Worm (Caenorhabditis elegans): ENCODE measurements around the gene ZK512.8.

ZK512.8 gene

DNA sequence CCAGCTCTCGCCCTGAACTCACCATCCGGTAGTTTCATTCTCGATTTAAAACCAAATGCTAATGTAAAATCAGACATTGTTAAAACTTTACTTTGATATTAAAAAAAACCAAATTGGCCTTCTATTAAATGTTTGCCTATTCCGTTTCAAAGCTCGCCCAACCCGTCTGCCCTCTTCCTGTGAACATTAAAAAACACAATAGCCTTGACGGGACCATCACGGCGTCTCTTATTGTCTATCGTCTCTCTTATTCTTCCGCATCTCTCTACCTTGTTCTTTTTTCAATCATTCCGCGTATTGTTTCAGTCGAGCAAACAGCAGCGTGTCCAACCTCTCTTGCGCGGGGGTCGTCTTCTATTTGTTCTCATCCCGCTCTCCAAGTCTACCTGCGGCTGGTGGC is 31.2 kb upstream of the ZK512.8 start, which contains the start of gene ZK512.1:
Gene ZK512.1, plus strand, starts transcription at position 301 of the 400 bp plus-strand sequence.
- TF ChIP-seq dmd-4 (tag; optimal IDR thresholded peaks at IDR 0.05): no peak
- TF ChIP-seq unc-62 (GFP tag; optimal IDR thresholded peaks at IDR 0.05): no peak
- TF ChIP-seq snpc-4 (tag; optimal IDR thresholded peaks at IDR 0.05): no peak
- no peak for TF ChIP-seq Y55F3AM.14 (GFP tag; optimal IDR thresholded peaks at IDR 0.05)
- no peak for TF ChIP-seq ztf-1 (GFP tag; conservative IDR thresholded peaks at IDR 0.05)
- TF ChIP-seq unc-55 (GFP tag; optimal IDR thresholded peaks at IDR 0.05): no peak
- no peak for TF ChIP-seq nhr-77 (tag; optimal IDR thresholded peaks at IDR 0.05)
- no peak for TF ChIP-seq egl-27 (tag; optimal IDR thresholded peaks at IDR 0.05)
- TF ChIP-seq alr-1 (tag; optimal IDR thresholded peaks at IDR 0.05): no peak
- TF ChIP-seq skn-1 (tag; optimal IDR thresholded peaks at IDR 0.05): no peak
- no peak for TF ChIP-seq nhr-129 (tag; optimal IDR thresholded peaks at IDR 0.05)
- no peak for TF ChIP-seq elt-1 (tag; optimal IDR thresholded peaks at IDR 0.05)
- no peak for TF ChIP-seq nhr-12 (tag; optimal IDR thresholded peaks at IDR 0.05)
- no peak for TF ChIP-seq crh-2 (tag; optimal IDR thresholded peaks at IDR 0.05)

DNA sequence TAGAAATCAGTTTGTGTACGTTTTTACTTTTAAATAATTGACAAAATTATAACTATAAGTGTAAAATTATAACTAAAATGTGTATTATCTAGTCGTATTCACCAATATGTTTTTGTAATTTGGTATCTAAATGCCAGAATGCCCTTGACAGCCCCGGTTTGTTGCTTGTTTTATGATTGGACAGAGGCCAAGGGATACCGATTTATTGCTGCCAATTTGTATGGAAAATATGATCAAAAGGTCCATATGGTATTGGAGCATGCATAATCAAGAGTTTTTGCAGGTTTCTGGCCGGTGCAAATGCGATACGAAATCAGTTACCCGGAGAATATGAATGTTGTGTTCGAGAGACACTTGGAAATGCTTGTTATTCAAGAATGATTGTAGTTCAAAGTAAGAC is 30.1 kb upstream of the ZK512.8 start:
- no peak for TF ChIP-seq elt-1 (tag; optimal IDR thresholded peaks at IDR 0.05)
- TF ChIP-seq aly-2 (tag; optimal IDR thresholded peaks at IDR 0.05): no peak
- no peak for TF ChIP-seq dmd-4 (tag; optimal IDR thresholded peaks at IDR 0.05)
- TF ChIP-seq nhr-12 (tag; optimal IDR thresholded peaks at IDR 0.05): no peak
- no peak for TF ChIP-seq lsy-2 (tag; optimal IDR thresholded peaks at IDR 0.05)
- no peak for TF ChIP-seq nhr-23 (tag; optimal IDR thresholded peaks at IDR 0.05)
- TF ChIP-seq nhr-11 (tag; optimal IDR thresholded peaks at IDR 0.05): no peak
- no peak for TF ChIP-seq crh-2 (tag; optimal IDR thresholded peaks at IDR 0.05)
- TF ChIP-seq lin-13 (GFP tag; optimal IDR thresholded peaks at IDR 0.05): no peak
- no peak for TF ChIP-seq nhr-25 (tag; optimal IDR thresholded peaks at IDR 0.05)
- TF ChIP-seq skn-1 (tag; optimal IDR thresholded peaks at IDR 0.05): no peak
- TF ChIP-seq sem-4 (tag; optimal IDR thresholded peaks at IDR 0.05): no peak
- TF ChIP-seq peb-1 (tag; optimal IDR thresholded peaks at IDR 0.05): no peak

ce11 chrIII:9118314-9118850 is 27.5 kb upstream of the ZK512.8 start, which contains the start of gene grl-11:
TSS of gene grl-11 (minus strand) at chrIII:9118364.
- TF ChIP-seq alr-1 (tag; optimal IDR thresholded peaks at IDR 0.05) (no peak), unc-39 (tag; optimal IDR thresholded peaks at IDR 0.05) (no peak), blmp-1 (tag; optimal IDR thresholded peaks at IDR 0.05; ENCODE audit: insufficient read depth) (no peak), fos-1 (tag; optimal IDR thresholded peaks at IDR 0.05) (no peak), ztf-11 (tag; optimal IDR thresholded peaks at IDR 0.05) (no peak), Y55F3AM.14 (GFP tag; optimal IDR thresholded peaks at IDR 0.05) (no peak)

DNA sequence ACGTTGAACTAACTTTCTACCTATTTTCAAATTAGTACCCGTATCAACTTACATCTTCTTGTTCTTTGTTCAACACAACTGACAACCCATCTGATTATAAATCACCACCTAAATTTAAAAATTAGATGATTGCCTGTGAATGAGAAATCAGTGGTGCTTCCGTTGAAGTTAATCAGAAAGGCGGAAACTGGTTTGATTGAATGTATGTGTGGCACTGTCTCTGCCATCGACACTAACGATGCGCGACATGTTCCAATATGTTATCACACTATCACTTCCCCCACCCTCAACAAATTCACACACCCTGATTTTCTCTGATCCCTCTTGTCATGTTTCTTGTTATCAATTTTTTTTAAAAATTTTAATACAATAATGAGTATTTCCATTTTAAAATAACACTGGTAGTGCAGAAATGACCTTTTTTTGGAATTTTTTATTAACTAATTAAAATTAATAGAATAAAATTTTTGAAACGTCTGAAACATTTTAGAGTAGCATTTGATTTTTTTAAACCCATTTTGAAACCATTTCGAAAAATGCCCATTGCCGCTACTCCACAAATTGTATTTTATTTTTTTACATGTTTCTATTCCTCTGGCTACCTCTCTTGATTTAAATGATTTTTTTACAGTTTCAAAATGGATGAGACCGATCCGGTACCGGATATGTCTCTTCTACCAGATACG is 26.8 kb upstream of the ZK512.8 start, which contains the start of gene ced-11:
Gene ced-11, plus strand, starts transcription at position 636 of the 686 bp plus-strand sequence.
- TF ChIP-seq zag-1 (tag; optimal IDR thresholded peaks at IDR 0.05): no peak
- TF ChIP-seq sma-3 (GFP tag; optimal IDR thresholded peaks at IDR 0.05): peak; percentile 7
- peak; percentile 1 for TF ChIP-seq sma-9 (GFP tag; optimal IDR thresholded peaks at IDR 0.05)
- TF ChIP-seq sma-9 (tag; optimal IDR thresholded peaks at IDR 0.05): no peak

DNA sequence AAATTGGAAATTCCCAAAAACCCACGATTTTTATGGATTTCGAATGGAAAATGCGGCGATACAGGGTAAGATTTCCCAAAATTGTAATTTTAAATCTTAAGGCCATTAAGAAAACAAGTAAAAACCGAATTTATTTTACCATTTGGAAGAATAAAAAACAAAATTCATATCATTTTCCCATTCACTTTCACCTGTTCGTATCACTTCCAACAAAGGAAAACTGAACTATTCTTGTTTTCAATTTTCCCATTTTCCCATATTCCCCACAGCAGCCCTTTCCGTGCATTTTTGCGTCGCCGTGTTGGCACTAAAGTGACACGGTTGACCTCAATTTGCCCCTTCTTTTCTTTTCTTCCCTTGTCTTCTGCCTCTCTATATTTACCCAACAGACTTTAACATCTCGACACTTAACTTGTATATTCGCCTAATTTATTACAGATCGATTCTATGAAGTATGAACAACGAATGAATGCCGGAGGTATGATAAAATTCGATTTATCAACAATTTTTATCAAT is 20.0 kb upstream of the ZK512.8 start, which contains the start of gene sec-16A.1:
Gene sec-16A.1, plus strand, starts transcription at position 51 of the 516 bp plus-strand sequence.
- TF ChIP-seq ztf-1 (GFP tag; conservative IDR thresholded peaks at IDR 0.05) (no peak), aly-2 (tag; optimal IDR thresholded peaks at IDR 0.05) (no peak), lin-39 (tag; optimal IDR thresholded peaks at IDR 0.05) (no peak), peb-1 (tag; optimal IDR thresholded peaks at IDR 0.05) (no peak), nhr-129 (tag; optimal IDR thresholded peaks at IDR 0.05) (peak; percentile 27), fos-1 (tag; optimal IDR thresholded peaks at IDR 0.05) (no peak), unc-62 (GFP tag; optimal IDR thresholded peaks at IDR 0.05) (no peak), lin-13 (GFP tag; optimal IDR thresholded peaks at IDR 0.05) (no peak), R02D3.7 (tag; optimal IDR thresholded peaks at IDR 0.05) (no peak), ztf-11 (tag; optimal IDR thresholded peaks at IDR 0.05) (no peak), zag-1 (tag; optimal IDR thresholded peaks at IDR 0.05) (no peak), dmd-4 (tag; optimal IDR thresholded peaks at IDR 0.05) (no peak), Y55F3AM.14 (GFP tag; optimal IDR thresholded peaks at IDR 0.05) (no peak), sma-3 (GFP tag; optimal IDR thresholded peaks at IDR 0.05) (peak; percentile 55), blmp-1 (tag; optimal IDR thresholded peaks at IDR 0.05; ENCODE audit: insufficient read depth) (peak; percentile 83), ama-1 (optimal IDR thresholded peaks at IDR 0.05) (no peak), nhr-11 (tag; optimal IDR thresholded peaks at IDR 0.05) (no peak), skn-1 (tag; optimal IDR thresholded peaks at IDR 0.05) (no peak), nhr-237 (tag; optimal IDR thresholded peaks at IDR 0.05) (no peak), mbf-1 (tag; optimal IDR thresholded peaks at IDR 0.05) (no peak), mab-5 (tag; optimal IDR thresholded peaks at IDR 0.05) (no peak), crh-2 (tag; optimal IDR thresholded peaks at IDR 0.05) (peak; percentile 23), unc-39 (tag; optimal IDR thresholded peaks at IDR 0.05) (no peak), ztf-4 (tag; optimal IDR thresholded peaks at IDR 0.05) (no peak), C34F6.9 (tag; optimal IDR thresholded peaks at IDR 0.05) (peak; percentile 9), snpc-4 (tag; optimal IDR thresholded peaks at IDR 0.05) (no peak), gmeb-1 (tag; optimal IDR thresholded peaks at IDR 0.05) (peak; percentile 42), elt-1 (tag; optimal IDR thresholded peaks at IDR 0.05) (no peak), alr-1 (tag; optimal IDR thresholded peaks at IDR 0.05) (no peak), unc-55 (GFP tag; optimal IDR thresholded peaks at IDR 0.05) (no peak), lin-11 (tag; optimal IDR thresholded peaks at IDR 0.05) (no peak), nhr-12 (tag; optimal IDR thresholded peaks at IDR 0.05) (no peak), egl-27 (tag; optimal IDR thresholded peaks at IDR 0.05) (no peak)
